Worm (Caenorhabditis elegans) whole organism, L3 larva: ENCODE results near the gene K04A8.20.

ENCODE experiments used
- ZK546.5 ChIP-seq: sonication (generic microtip); optimal IDR thresholded peaks from 2 replicates; lab custom pipeline; 2017; ENCODE audit warnings: missing biosample characterization, missing genetic modification characterization
- ceh-82 ChIP-seq: fragments of 150-350 bp; optimal IDR thresholded peaks from 2 replicates; lab custom pipeline; 2014; ENCODE audit warnings: missing biosample characterization, missing genetic modification characterization
- ceh-9 ChIP-seq: sonication (generic microtip); optimal IDR thresholded peaks from 2 replicates; lab custom pipeline; 2018; ENCODE audit warnings: missing biosample characterization, missing genetic modification characterization
- fkh-10 ChIP-seq: sonication (generic microtip); optimal IDR thresholded peaks from 2 replicates; lab custom pipeline; 2017; ENCODE audit warnings: missing biosample characterization, missing genetic modification reagents, missing genetic modification characterization
- fos-1 ChIP-seq: fragments of 150-350 bp; optimal IDR thresholded peaks from 2 replicates; lab custom pipeline; 2014; ENCODE audit warnings: missing biosample characterization, missing genetic modification characterization

DNA sequence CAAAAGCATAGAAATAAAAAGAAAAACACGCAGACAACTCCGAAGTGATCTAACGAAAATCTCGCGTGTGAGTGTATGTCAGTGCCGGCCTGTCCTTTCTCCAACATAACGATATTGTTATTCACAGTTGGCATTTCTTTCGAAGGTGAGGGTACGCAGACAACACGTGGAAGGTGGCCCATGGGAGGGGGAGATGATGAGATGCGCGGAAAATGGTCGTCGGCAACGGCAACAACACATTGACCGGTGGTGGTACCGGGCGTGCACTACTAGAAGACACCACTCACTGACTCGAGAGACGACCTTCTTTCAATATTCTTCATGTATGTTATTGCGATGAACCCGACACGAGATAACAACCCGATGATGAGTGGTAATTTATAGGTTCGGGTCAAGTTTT, 4.2 kb upstream of the K04A8.20 start:
- TF ChIP-seq fos-1 (tag; lab: Kevin White, UChicago) (no peak), ceh-9 (tag; lab: Kevin White, UChicago) (no peak), ZK546.5 (tag; lab: Kevin White, UChicago) (no peak), ceh-82 (no peak), fkh-10 (GFP tag; lab: Kevin White, UChicago) (no peak)
